In the genomic region with DNA sequence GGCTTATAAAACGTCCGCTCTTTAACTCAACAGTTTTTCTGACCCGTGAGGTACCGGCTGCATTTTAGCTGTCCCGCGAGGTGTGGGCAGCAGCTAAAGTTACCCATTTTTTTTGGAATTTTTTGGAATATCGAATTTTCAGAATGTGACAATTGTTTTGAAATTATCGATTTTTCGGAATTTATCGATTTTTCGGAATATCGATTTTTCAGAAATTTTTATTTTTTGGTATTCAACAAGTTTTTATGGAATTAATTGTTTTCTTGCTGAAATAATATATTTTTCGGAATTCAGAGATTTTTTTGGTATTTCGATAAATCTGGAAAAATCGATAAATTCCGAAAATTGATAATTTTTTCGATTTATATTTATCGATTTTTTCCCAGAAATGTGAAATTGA, we compare ENCODE assay signal across 4 worm cellular contexts.
A peak's percentile ranks its signal among the peaks of the same experiment; 100 is the strongest.
TF ChIP-seq lines count a peak whose summit lies in the region.

No protein-coding gene starts in this region.

TF ChIP-seq in whole organism, L3 larva, 47 proteins besides CTCF, POLR2A, EP300 and RAD21:
- TF ChIP-seq nhr-237 (tag; optimal IDR thresholded peaks at IDR 0.05; lab: Kevin White, UChicago) (no peak), fkh-2 (tag; optimal IDR thresholded peaks at IDR 0.05; lab: Kevin White, UChicago) (no peak), nhr-76 (tag; optimal IDR thresholded peaks at IDR 0.05; lab: Kevin White, UChicago) (no peak), ceh-28 (tag; optimal IDR thresholded peaks at IDR 0.05; lab: Kevin White, UChicago) (peak; percentile 97)

TF ChIP-seq in whole organism, L4 larva, 104 proteins besides CTCF, POLR2A, EP300 and RAD21:
- TF ChIP-seq mep-1 (tag; optimal IDR thresholded peaks at IDR 0.05; lab: Kevin White, UChicago) = peak; percentile 11
- no peak for TF ChIP-seq nhr-102 (tag; optimal IDR thresholded peaks at IDR 0.05; lab: Kevin White, UChicago)
- TF ChIP-seq daf-19 (GFP tag; conservative IDR thresholded peaks at IDR 0.05; lab: Robert Waterston, UW) = no peak
- TF ChIP-seq ceh-28 (tag; optimal IDR thresholded peaks at IDR 0.05; lab: Kevin White, UChicago) = peak; percentile 95
- TF ChIP-seq hlh-30 (tag; optimal IDR thresholded peaks at IDR 0.05; lab: Kevin White, UChicago; ENCODE audit: insufficient read depth) = no peak

TF ChIP-seq in whole organism, late embryonic, 69 proteins besides CTCF, POLR2A, EP300 and RAD21:
- TF ChIP-seq ceh-48 (tag; optimal IDR thresholded peaks at IDR 0.05; lab: Kevin White, UChicago) (peak; percentile 39), ceh-18 (tag; optimal IDR thresholded peaks at IDR 0.05; lab: Kevin White, UChicago) (no peak)
TF ChIP-seq in whole organism, late embryonic: peak in this region for 1.

TF ChIP-seq in whole organism, midembryonic, 9 proteins besides CTCF, POLR2A, EP300 and RAD21:
- TF ChIP-seq T22C8.4 (GFP tag; IDR thresholded peaks at IDR 0.05; lab: Robert Waterston, UW) (peak; percentile 80), med-1 (GFP tag; optimal IDR thresholded peaks at IDR 0.05; lab: Kevin White, UChicago; ENCODE audit: insufficient read depth) (no peak)
